Worm (Caenorhabditis elegans): ENCODE results near the gene Y116A8B.1.

DNA sequence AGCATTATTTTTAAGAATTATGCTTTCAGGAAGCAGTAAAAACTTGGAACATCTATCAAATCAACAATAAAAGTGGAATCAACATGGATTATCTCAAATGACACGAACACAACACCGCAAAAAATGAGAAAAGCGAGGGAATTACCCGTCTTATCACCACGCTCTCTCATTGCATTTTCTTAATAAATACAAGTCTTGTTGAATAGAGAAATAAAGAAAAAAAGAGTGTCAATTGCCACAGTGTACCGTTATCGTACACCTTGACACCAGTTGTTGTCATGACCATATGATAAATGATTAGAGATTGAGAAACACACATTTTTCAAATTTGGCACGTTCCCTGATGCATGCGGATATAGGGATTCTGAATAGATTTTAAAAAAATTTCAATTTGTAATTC, 47.6 kb downstream of the Y116A8B.1 start:
- TF ChIP-seq jun-1 (tag; optimal IDR thresholded peaks at IDR 0.05) (peak; percentile 10), unc-62 (GFP tag; optimal IDR thresholded peaks at IDR 0.05) (no peak), nhr-25 (tag; optimal IDR thresholded peaks at IDR 0.05) (no peak), lin-39 (tag; optimal IDR thresholded peaks at IDR 0.05) (no peak), mdl-1 (tag; optimal IDR thresholded peaks at IDR 0.05) (no peak), pqm-1 (tag; optimal IDR thresholded peaks at IDR 0.05) (peak; percentile 93), nhr-76 (tag; optimal IDR thresholded peaks at IDR 0.05) (peak; percentile 85), ztf-4 (tag; optimal IDR thresholded peaks at IDR 0.05) (no peak), elt-1 (tag; optimal IDR thresholded peaks at IDR 0.05) (no peak), lsy-12 (tag; optimal IDR thresholded peaks at IDR 0.05) (no peak), ceh-82 (tag; optimal IDR thresholded peaks at IDR 0.05) (no peak), R02D3.7 (tag; optimal IDR thresholded peaks at IDR 0.05) (no peak), egl-27 (tag; optimal IDR thresholded peaks at IDR 0.05) (no peak), mml-1 (tag; optimal IDR thresholded peaks at IDR 0.05) (no peak)
